Fruit fly (Drosophila melanogaster): ENCODE results near the gene yellow-e2.

The yellow-e2 gene

DNA sequence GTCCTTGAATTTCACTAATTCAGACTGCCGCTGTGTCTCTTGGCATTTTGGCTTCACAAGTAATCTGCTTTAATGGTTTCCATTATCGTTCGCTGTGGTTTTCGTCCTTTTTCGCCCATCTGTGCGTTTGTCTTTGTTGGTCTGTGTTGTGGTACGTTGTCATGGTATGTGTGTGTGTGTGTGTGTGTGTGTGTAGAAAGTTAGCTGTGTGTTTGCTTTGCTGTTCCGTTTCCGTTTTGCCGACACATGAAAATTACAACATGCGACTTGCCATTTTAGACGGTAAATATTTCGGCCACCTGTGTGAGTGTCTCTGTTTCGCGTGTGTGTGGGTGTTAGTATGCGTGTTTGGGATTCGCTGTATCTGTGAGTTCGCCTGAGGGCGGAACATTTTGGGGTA is 49.8 kb downstream of the yellow-e2 start:
- TF ChIP-seq CTCF (optimal IDR thresholded peaks at IDR 0.05) (no peak), CG8478 (optimal IDR thresholded peaks at IDR 0.05) (no peak)
